Worm (Caenorhabditis elegans): ENCODE measurements around the gene idpp-5.
A peak's percentile ranks its signal among the peaks of the same experiment; 100 is the strongest.

The idpp-5 gene

DNA sequence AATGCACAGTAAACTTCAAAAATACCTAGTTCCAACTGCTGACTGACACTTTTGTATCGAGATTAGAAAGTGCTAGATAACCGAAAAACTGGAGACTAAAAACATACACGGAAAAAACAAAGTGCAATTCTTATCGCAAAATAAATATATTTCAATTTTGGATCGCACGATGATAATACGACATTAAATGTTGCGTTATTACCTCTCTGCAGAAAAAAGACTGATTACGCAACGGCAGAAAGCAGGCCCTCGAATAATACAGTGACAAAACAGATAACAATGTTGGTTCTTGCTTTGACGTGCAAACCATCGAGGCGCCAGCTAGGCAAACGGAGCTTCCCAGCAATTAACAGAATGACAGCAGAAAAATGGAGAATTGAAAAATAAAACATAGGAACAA lies 31.3 kb upstream of the idpp-5 start:
- TF ChIP-seq fos-1 (tag; optimal IDR thresholded peaks at IDR 0.05) (no peak), zag-1 (tag; optimal IDR thresholded peaks at IDR 0.05) (no peak), elt-1 (tag; optimal IDR thresholded peaks at IDR 0.05) (no peak), nhr-11 (tag; optimal IDR thresholded peaks at IDR 0.05) (no peak), ceh-16 (tag; optimal IDR thresholded peaks at IDR 0.05) (no peak), elt-3 (tag; optimal IDR thresholded peaks at IDR 0.05) (no peak), elt-2 (tag; optimal IDR thresholded peaks at IDR 0.05) (peak; percentile 100), eor-1 (tag; optimal IDR thresholded peaks at IDR 0.05) (no peak), nhr-77 (tag; optimal IDR thresholded peaks at IDR 0.05) (no peak), nhr-25 (tag; optimal IDR thresholded peaks at IDR 0.05) (no peak), fkh-2 (tag; optimal IDR thresholded peaks at IDR 0.05) (no peak), unc-39 (tag; optimal IDR thresholded peaks at IDR 0.05) (no peak), ZK546.5 (tag; optimal IDR thresholded peaks at IDR 0.05) (no peak), nhr-43 (tag; optimal IDR thresholded peaks at IDR 0.05; ENCODE audit: poor library complexity, severe bottlenecking) (no peak), pha-4 (tag; optimal IDR thresholded peaks at IDR 0.05) (peak; percentile 81), fkh-10 (GFP tag; optimal IDR thresholded peaks at IDR 0.05) (no peak), tbx-2 (tag; optimal IDR thresholded peaks at IDR 0.05) (no peak), skn-1 (tag; optimal IDR thresholded peaks at IDR 0.05) (peak; percentile 67), jun-1 (tag; optimal IDR thresholded peaks at IDR 0.05) (peak; percentile 83), pqm-1 (tag; optimal IDR thresholded peaks at IDR 0.05) (peak; percentile 99)

DNA sequence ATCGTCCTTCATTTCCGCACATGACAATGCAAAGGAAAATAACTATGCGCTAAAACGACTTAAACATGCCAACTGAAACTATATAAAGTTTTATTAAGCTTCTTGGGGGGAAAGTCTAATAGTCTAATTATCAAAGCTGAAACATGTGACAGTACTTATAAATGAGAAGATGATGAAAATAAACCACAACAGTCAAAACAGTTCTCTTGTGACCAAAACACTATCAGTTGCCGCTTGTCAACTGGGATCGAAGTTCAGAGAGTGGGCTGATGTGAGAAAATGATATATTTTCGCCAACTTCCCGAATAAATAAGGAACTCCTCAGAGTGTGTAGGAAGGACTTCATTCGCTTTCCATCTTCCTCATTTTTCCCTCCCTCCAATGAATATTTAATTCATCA lies 29.4 kb upstream of the idpp-5 start:
- TF ChIP-seq nhr-28 (tag; optimal IDR thresholded peaks at IDR 0.05) (no peak), daf-12 (tag; optimal IDR thresholded peaks at IDR 0.05) (no peak), elt-2 (tag; optimal IDR thresholded peaks at IDR 0.05) (peak; percentile 71), egl-5 (tag; optimal IDR thresholded peaks at IDR 0.05) (no peak), ZK546.5 (tag; optimal IDR thresholded peaks at IDR 0.05) (no peak), pqm-1 (tag; optimal IDR thresholded peaks at IDR 0.05) (peak; percentile 45), nhr-237 (tag; optimal IDR thresholded peaks at IDR 0.05) (no peak), lsy-12 (tag; optimal IDR thresholded peaks at IDR 0.05) (no peak), unc-39 (tag; optimal IDR thresholded peaks at IDR 0.05) (no peak), nhr-77 (tag; optimal IDR thresholded peaks at IDR 0.05) (no peak), ztf-11 (tag; optimal IDR thresholded peaks at IDR 0.05) (no peak), nfya-1 (tag; optimal IDR thresholded peaks at IDR 0.05; ENCODE audit: insufficient read depth) (no peak), elt-3 (tag; optimal IDR thresholded peaks at IDR 0.05) (no peak), fos-1 (tag; optimal IDR thresholded peaks at IDR 0.05) (no peak), ceh-9 (tag; optimal IDR thresholded peaks at IDR 0.05) (no peak), ceh-82 (tag; optimal IDR thresholded peaks at IDR 0.05) (no peak), ceh-28 (tag; optimal IDR thresholded peaks at IDR 0.05) (no peak), nhr-67 (tag; optimal IDR thresholded peaks at IDR 0.05) (no peak), skn-1 (tag; optimal IDR thresholded peaks at IDR 0.05) (no peak), unc-62 (GFP tag; optimal IDR thresholded peaks at IDR 0.05) (no peak), pha-4 (tag; optimal IDR thresholded peaks at IDR 0.05) (peak; percentile 14), lin-39 (tag; optimal IDR thresholded peaks at IDR 0.05) (no peak), mml-1 (tag; optimal IDR thresholded peaks at IDR 0.05) (no peak), nhr-76 (tag; optimal IDR thresholded peaks at IDR 0.05) (no peak), elt-1 (tag; optimal IDR thresholded peaks at IDR 0.05) (no peak), nhr-43 (tag; optimal IDR thresholded peaks at IDR 0.05; ENCODE audit: poor library complexity, severe bottlenecking) (no peak)

DNA sequence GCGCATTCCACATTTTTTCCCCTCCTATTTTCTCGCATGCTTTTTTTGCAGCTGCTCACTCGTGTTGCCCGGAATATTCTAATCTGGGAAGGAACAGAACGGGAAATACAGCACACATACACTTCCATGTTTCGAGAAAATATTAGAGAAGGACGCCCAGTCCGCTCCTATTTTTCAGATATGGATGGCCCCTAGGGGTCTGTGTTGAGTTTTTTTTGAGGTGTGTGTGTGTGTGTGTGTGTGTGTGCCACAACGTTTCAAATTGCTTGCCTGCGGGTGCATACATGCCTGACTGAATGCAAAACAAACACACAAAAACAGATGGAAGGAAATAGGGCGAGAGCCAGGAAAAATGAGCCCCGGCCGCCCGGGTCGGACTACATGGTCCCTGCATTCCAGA lies 29.0 kb upstream of the idpp-5 start:
- TF ChIP-seq elt-3 (tag; optimal IDR thresholded peaks at IDR 0.05) (no peak), lin-39 (tag; optimal IDR thresholded peaks at IDR 0.05) (no peak), mml-1 (tag; optimal IDR thresholded peaks at IDR 0.05) (no peak), nhr-25 (tag; optimal IDR thresholded peaks at IDR 0.05) (no peak), unc-39 (tag; optimal IDR thresholded peaks at IDR 0.05) (no peak), elt-1 (tag; optimal IDR thresholded peaks at IDR 0.05) (no peak), lin-15B (tag; optimal IDR thresholded peaks at IDR 0.05) (no peak), nhr-237 (tag; optimal IDR thresholded peaks at IDR 0.05) (no peak), pqm-1 (tag; optimal IDR thresholded peaks at IDR 0.05) (no peak), nhr-77 (tag; optimal IDR thresholded peaks at IDR 0.05) (no peak), R02D3.7 (tag; optimal IDR thresholded peaks at IDR 0.05) (no peak), unc-62 (GFP tag; optimal IDR thresholded peaks at IDR 0.05) (no peak), ceh-9 (tag; optimal IDR thresholded peaks at IDR 0.05) (no peak), nhr-76 (tag; optimal IDR thresholded peaks at IDR 0.05) (no peak), fos-1 (tag; optimal IDR thresholded peaks at IDR 0.05) (no peak), ztf-4 (tag; optimal IDR thresholded peaks at IDR 0.05) (no peak), nhr-11 (tag; optimal IDR thresholded peaks at IDR 0.05) (no peak)
